Worm (Caenorhabditis elegans) whole organism, young adult: ENCODE results near the gene Y97E10C.1.
"Not testable (repeated sequence)": the region's sequence is repeated elsewhere in the genome, so short reads cannot be mapped to it uniquely, and the experiment has no call there.

ENCODE experiments used
- C06A6.2 ChIP-seq: fragments of 200-800 bp; sonication (Bioruptor generic); conservative IDR thresholded peaks from 2 replicates; pipeline ENCODE4 v1.3.6; 2022; ENCODE audit warnings: missing genetic modification characterization, missing compliant biosample characterization
- F49E8.2 ChIP-seq: sonication (generic microtip); optimal IDR thresholded peaks from 3 replicates; lab custom pipeline; 2017; ENCODE audit warnings: missing genetic modification characterization, mild to moderate bottlenecking, missing compliant biosample characterization, antibody characterized with exemption, moderate library complexity; ENCODE audit not compliant: insufficient read depth
- F55B11.4 ChIP-seq: sonication (generic microtip); optimal IDR thresholded peaks from 2 replicates; lab custom pipeline; 2016; ENCODE audit warnings: missing compliant biosample characterization, missing genetic modification characterization, borderline replicate concordance; ENCODE audit not compliant: insufficient read depth
- K11D2.4 ChIP-seq: fragments of 200-800 bp; sonication (Bioruptor generic); IDR thresholded peaks from 2 replicates; pipeline ENCODE4 v1.3.6; 2022; ENCODE audit warnings: missing genetic modification reagents, missing genetic modification characterization, missing compliant biosample characterization
- Y56A3A.18 ChIP-seq: fragments of 200-800 bp; sonication (Bioruptor generic); IDR thresholded peaks from 2 replicates; pipeline ENCODE4 v1.3.6; 2022; ENCODE audit warnings: missing genetic modification reagents, missing genetic modification characterization, missing compliant biosample characterization
- hlh-12 ChIP-seq: sonication (generic microtip); optimal IDR thresholded peaks from 2 replicates; lab custom pipeline; 2016; ENCODE audit warnings: missing genetic modification characterization, missing compliant biosample characterization
- mcd-1 ChIP-seq: fragments of 200-800 bp; sonication (Bioruptor generic); IDR thresholded peaks from 2 replicates; pipeline ENCODE4 v1.3.6; 2022; ENCODE audit warnings: missing genetic modification reagents, missing genetic modification characterization, missing compliant biosample characterization
- mes-4 ChIP-seq: sonication (generic microtip); optimal IDR thresholded peaks from 2 replicates; lab custom pipeline; 2016; ENCODE audit warnings: missing genotype, missing genetic modification characterization, missing compliant biosample characterization
- nhr-80 ChIP-seq: sonication (generic microtip); optimal IDR thresholded peaks from 2 replicates; lab custom pipeline; 2016; ENCODE audit warnings: missing genetic modification characterization, missing compliant biosample characterization
- snpc-1.3 ChIP-seq: sonication (generic microtip); optimal IDR thresholded peaks from 2 replicates; lab custom pipeline; 2017; ENCODE audit warnings: missing genetic modification characterization, mild to moderate bottlenecking, missing compliant biosample characterization, antibody characterized with exemption, moderate library complexity, missing genotype, missing genetic modification reagents; ENCODE audit not compliant: insufficient read depth
- unc-62 ChIP-seq: fragments of 150-350 bp; optimal IDR thresholded peaks from 2 replicates; lab custom pipeline; 2014; ENCODE audit warnings: missing biosample characterization, missing genetic modification reagents, missing genetic modification characterization
- ztf-22 ChIP-seq: fragments of 200-800 bp; sonication (Bioruptor generic); optimal IDR thresholded peaks from 2 replicates; lab custom pipeline; 2018; ENCODE audit warnings: mild to moderate bottlenecking, missing genetic modification characterization, moderate library complexity, missing compliant biosample characterization

- TF ChIP-seq unc-62; C06A6.2 (GFP tag; lab: Robert Waterston, UW); hlh-12 (tag; lab: Kevin White, UChicago); F49E8.2 (tag; lab: Kevin White, UChicago); Y56A3A.18; mes-4 (tag; lab: Kevin White, UChicago); snpc-1.3 (tag; lab: Kevin White, UChicago); mcd-1; F55B11.4; ztf-22; nhr-80 (tag; lab: Kevin White, UChicago); K11D2.4: not testable (repeated sequence)
These were observed 25.1 kb upstream of the Y97E10C.1 start, which contains the start of gene srsx-40 for ce11 chrV:7703536-7703935.
